Comparison of ENCODE assay signal across 5 worm cellular contexts in the genomic region with DNA sequence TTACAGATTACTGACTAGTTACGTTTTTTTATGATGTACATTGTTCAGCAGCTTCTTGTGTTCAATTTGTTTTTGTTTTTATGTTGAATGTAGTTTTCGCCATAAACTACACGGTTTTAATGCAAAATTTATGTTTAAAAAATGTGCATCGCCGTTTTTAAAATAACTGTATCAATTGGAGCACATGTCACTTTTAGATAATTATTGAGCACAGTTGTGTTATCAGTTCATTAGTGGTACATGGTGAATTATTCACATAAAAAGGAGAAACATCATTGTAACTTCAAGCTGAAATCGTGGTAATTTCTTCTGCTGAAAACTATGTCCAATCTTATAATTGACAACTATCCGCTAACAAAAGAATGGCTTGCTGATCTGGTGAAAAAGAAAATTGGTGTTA.
TF ChIP-seq lines count a peak whose summit lies in the region.

No protein-coding gene starts in this region.

TF ChIP-seq in whole organism, L1 larva, 84 proteins besides CTCF, POLR2A, EP300 and RAD21:
- TF ChIP-seq elt-2 (tag; optimal IDR thresholded peaks at IDR 0.05; lab: Kevin White, UChicago): peak; percentile 40
- TF ChIP-seq elt-3 (tag; optimal IDR thresholded peaks at IDR 0.05; lab: Kevin White, UChicago): no peak
- no peak for TF ChIP-seq zip-4 (GFP tag; optimal IDR thresholded peaks at IDR 0.05; lab: Kevin White, UChicago)
- no peak for TF ChIP-seq efl-1 (optimal IDR thresholded peaks at IDR 0.05; lab: Kevin White, UChicago)
- peak in 1 of 2 experiments; percentile 8 for TF ChIP-seq efl-1 (GFP tag; optimal IDR thresholded peaks at IDR 0.05 in 1 of 2; lab: Kevin White, UChicago)
- no peak for TF ChIP-seq nhr-71 (tag; optimal IDR thresholded peaks at IDR 0.05; lab: Kevin White, UChicago)

TF ChIP-seq in whole organism, L2 larva, 48 proteins besides CTCF, POLR2A, EP300 and RAD21:
- TF ChIP-seq ztf-4 (tag; optimal IDR thresholded peaks at IDR 0.05; lab: Kevin White, UChicago) (no peak), snpc-4 (tag; optimal IDR thresholded peaks at IDR 0.05; lab: Kevin White, UChicago) (no peak), nhr-23 (tag; optimal IDR thresholded peaks at IDR 0.05; lab: Kevin White, UChicago) (no peak), mbf-1 (tag; optimal IDR thresholded peaks at IDR 0.05; lab: Kevin White, UChicago) (no peak), unc-39 (tag; optimal IDR thresholded peaks at IDR 0.05; lab: Kevin White, UChicago) (no peak), fos-1 (tag; optimal IDR thresholded peaks at IDR 0.05; lab: Kevin White, UChicago) (peak; percentile 55), crh-2 (tag; optimal IDR thresholded peaks at IDR 0.05; lab: Kevin White, UChicago) (peak; percentile 0), ztf-1 (GFP tag; conservative IDR thresholded peaks at IDR 0.05; lab: Robert Waterston, UW) (no peak), elt-3 (tag; optimal IDR thresholded peaks at IDR 0.05; lab: Kevin White, UChicago) (no peak), F13H6.1 (tag; optimal IDR thresholded peaks at IDR 0.05; lab: Kevin White, UChicago) (no peak), ZK546.5 (tag; optimal IDR thresholded peaks at IDR 0.05; lab: Kevin White, UChicago) (no peak)

TF ChIP-seq in whole organism, L3 larva, 47 proteins besides CTCF, POLR2A, EP300 and RAD21:
- TF ChIP-seq elt-2 (tag; optimal IDR thresholded peaks at IDR 0.05; lab: Kevin White, UChicago) (peak; percentile 70), nhr-25 (tag; optimal IDR thresholded peaks at IDR 0.05; lab: Kevin White, UChicago) (no peak)

TF ChIP-seq in whole organism, L4 larva, 104 proteins besides CTCF, POLR2A, EP300 and RAD21 (continues in another document):
- TF ChIP-seq nhr-25 (tag; optimal IDR thresholded peaks at IDR 0.05; lab: Kevin White, UChicago; ENCODE audit: borderline replicate concordance, insufficient read depth) (no peak), egl-43 (GFP tag; IDR thresholded peaks at IDR 0.05; lab: Robert Waterston, UW) (no peak), unc-39 (tag; optimal IDR thresholded peaks at IDR 0.05; lab: Kevin White, UChicago) (no peak), Y5F2A.4 (GFP tag; optimal IDR thresholded peaks at IDR 0.05; lab: Kevin White, UChicago) (no peak), saeg-2 (GFP tag; IDR thresholded peaks at IDR 0.05; lab: Robert Waterston, UW) (no peak), hlh-30 (tag; optimal IDR thresholded peaks at IDR 0.05; lab: Kevin White, UChicago; ENCODE audit: insufficient read depth) (no peak), F37D6.2 (tag; optimal IDR thresholded peaks at IDR 0.05; lab: Kevin White, UChicago) (no peak), ceh-82 (tag; optimal IDR thresholded peaks at IDR 0.05; lab: Kevin White, UChicago) (no peak), lin-38 (GFP tag; IDR thresholded peaks at IDR 0.05; lab: Robert Waterston, UW) (no peak), egl-27 (tag; optimal IDR thresholded peaks at IDR 0.05; lab: Kevin White, UChicago) (no peak), zfp-2 (tag; optimal IDR thresholded peaks at IDR 0.05; lab: Kevin White, UChicago) (no peak), nhr-102 (tag; optimal IDR thresholded peaks at IDR 0.05; lab: Kevin White, UChicago) (no peak), F44E2.7 (GFP tag; IDR thresholded peaks at IDR 0.05; lab: Robert Waterston, UW) (no peak), fkh-10 (GFP tag; optimal IDR thresholded peaks at IDR 0.05; lab: Kevin White, UChicago) (no peak), pqm-1 (tag; optimal IDR thresholded peaks at IDR 0.05; lab: Kevin White, UChicago) (peak; percentile 66), aha-1 (tag; lab: Kevin White, UChicago) (no peak), vab-7 (GFP tag; IDR thresholded peaks at IDR 0.05; lab: Robert Waterston, UW) (no peak), sdz-12 (GFP tag; optimal IDR thresholded peaks at IDR 0.05; lab: Kevin White, UChicago) (no peak), dmd-6 (GFP tag; IDR thresholded peaks at IDR 0.05; lab: Robert Waterston, UW) (peak; percentile 19; the same call in 1 of the 2 replicates), nhr-42 (GFP tag; IDR thresholded peaks at IDR 0.05; lab: Robert Waterston, UW) (no peak), dve-1 (tag; optimal IDR thresholded peaks at IDR 0.05; lab: Kevin White, UChicago; ENCODE audit: insufficient read depth) (peak; percentile 18), lir-3 (tag; optimal IDR thresholded peaks at IDR 0.05; lab: Kevin White, UChicago) (no peak), daf-16 (GFP tag; optimal IDR thresholded peaks at IDR 0.05; lab: Kevin White, UChicago) (no peak), daf-16 (tag; optimal IDR thresholded peaks at IDR 0.05; lab: Kevin White, UChicago) (peak; percentile 40), aly-2 (tag; optimal IDR thresholded peaks at IDR 0.05; lab: Kevin White, UChicago) (no peak), nhr-48 (tag; optimal IDR thresholded peaks at IDR 0.05; lab: Kevin White, UChicago) (no peak), D1046.2 (GFP tag; IDR thresholded peaks at IDR 0.05; lab: Robert Waterston, UW) (no peak), Y105C5A.15 (GFP tag; IDR thresholded peaks at IDR 0.05; lab: Robert Waterston, UW) (no peak), unc-62 (GFP tag; optimal IDR thresholded peaks at IDR 0.05 in 1 of 2; lab: Kevin White, UChicago) (no peak), unc-62 (tag; optimal IDR thresholded peaks at IDR 0.05; lab: Kevin White, UChicago) (no peak), ctbp-1 (GFP tag; IDR thresholded peaks at IDR 0.05; lab: Robert Waterston, UW) (no peak), mep-1 (tag; optimal IDR thresholded peaks at IDR 0.05; lab: Kevin White, UChicago) (no peak), daf-19 (GFP tag; conservative IDR thresholded peaks at IDR 0.05; lab: Robert Waterston, UW) (no peak), pha-4 (GFP tag; IDR thresholded peaks at IDR 0.05; lab: Robert Waterston, UW) (no peak), pha-4 (tag; optimal IDR thresholded peaks at IDR 0.05; lab: Kevin White, UChicago) (no peak), nhr-28 (tag; optimal IDR thresholded peaks at IDR 0.05; lab: Kevin White, UChicago) (peak; percentile 86), lin-29 (GFP tag; IDR thresholded peaks at IDR 0.05; lab: Robert Waterston, UW) (no peak)

TF ChIP-seq in whole organism, young adult, 124 proteins besides CTCF, POLR2A, EP300 and RAD21:
- TF ChIP-seq ztf-22 (GFP tag; optimal IDR thresholded peaks at IDR 0.05; lab: Kevin White, UChicago) (no peak), nhr-80 (tag; optimal IDR thresholded peaks at IDR 0.05; lab: Kevin White, UChicago) (peak; percentile 49)
